Worm (Caenorhabditis elegans) whole organism, L3 larva: ENCODE results near the gene srt-28.

Experiments used
- R02D3.7 ChIP-seq: fragments of 150-350 bp; optimal IDR thresholded peaks from 2 replicates; lab custom pipeline; 2014; ENCODE audit warnings: missing biosample characterization, missing genetic modification characterization
- aly-2 ChIP-seq: fragments of 150-350 bp; optimal IDR thresholded peaks from 2 replicates; lab custom pipeline; 2014; ENCODE audit warnings: missing biosample characterization, missing genetic modification characterization
- elt-3 ChIP-seq, 3 experiments: fragments of 150-350 bp in 1 of 3; sonication (generic microtip) in 2 of 3; optimal IDR thresholded peaks; 2 replicates in 2 of 3; 4 replicates in 1 of 3; lab custom pipeline; 2014 to 2017; ENCODE audit warnings: missing biosample characterization in 3 of 3, missing genetic modification characterization in 3 of 3
- fkh-2 ChIP-seq: fragments of 150-350 bp; optimal IDR thresholded peaks from 2 replicates; lab custom pipeline; 2014; ENCODE audit warnings: missing biosample characterization, missing genetic modification reagents, missing genetic modification characterization
- nfya-1 ChIP-seq: sonication (generic microtip); optimal IDR thresholded peaks from 2 replicates; lab custom pipeline; 2017; ENCODE audit warnings: missing genetic modification characterization, mild to moderate bottlenecking, missing compliant biosample characterization, antibody characterized with exemption, moderate library complexity; ENCODE audit not compliant: insufficient read depth
- nhr-12 ChIP-seq: fragments of 150-350 bp; optimal IDR thresholded peaks from 2 replicates; lab custom pipeline; 2014; ENCODE audit warnings: missing biosample characterization, missing genetic modification characterization
- pha-4 ChIP-seq: fragments of 150-350 bp; optimal IDR thresholded peaks from 2 replicates; lab custom pipeline; 2014; ENCODE audit warnings: missing biosample characterization, missing genetic modification reagents, missing genetic modification characterization
- unc-39 ChIP-seq: sonication (generic microtip); optimal IDR thresholded peaks from 4 replicates; lab custom pipeline; 2017; ENCODE audit warnings: missing biosample characterization, missing genetic modification characterization
- ztf-11 ChIP-seq: fragments of 150-350 bp; optimal IDR thresholded peaks from 2 replicates; lab custom pipeline; 2014; ENCODE audit warnings: missing biosample characterization, missing genetic modification characterization

DNA sequence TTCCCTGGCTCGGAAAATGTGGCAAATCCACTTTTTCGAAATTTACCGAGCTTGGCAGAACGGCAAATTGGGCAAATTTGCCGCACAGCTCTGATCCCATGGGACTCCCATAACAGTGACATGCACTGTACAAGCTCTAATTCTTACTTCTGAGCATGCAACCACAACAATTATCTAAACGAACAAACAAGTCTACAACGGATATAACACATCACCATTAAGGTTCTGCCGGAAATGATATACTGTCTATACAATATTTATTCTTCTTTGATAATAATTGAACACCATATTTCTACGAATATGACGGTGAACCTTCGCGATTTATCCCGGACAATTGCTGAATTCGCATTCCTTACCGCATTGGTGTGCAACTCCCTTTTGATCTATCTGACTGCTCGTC, 14.8 kb upstream of the srt-28 start, which contains the start of gene str-33:
- TF ChIP-seq aly-2 (tag; lab: Kevin White, UChicago) (no peak), nhr-12 (tag; lab: Kevin White, UChicago) (no peak), ztf-11 (tag; lab: Kevin White, UChicago) (no peak), elt-3 (tag; optimal IDR thresholded peaks at IDR 0.05; lab: Kevin White, UChicago) (no peak), nfya-1 (no peak), unc-39 (tag; lab: Kevin White, UChicago) (no peak), fkh-2 (no peak), pha-4 (tag; lab: Kevin White, UChicago) (no peak), R02D3.7 (tag; lab: Kevin White, UChicago) (no peak)
